Fruit fly (Drosophila melanogaster) whole organism, prepupa: Measurements from ENCODE around the gene Ilk.

Experiments used
- Blimp-1 ChIP-seq: fragments of 200-800 bp; sonication (Bioruptor generic); optimal IDR thresholded peaks from 3 replicates; lab custom pipeline; 2017; ENCODE audit warnings: missing biosample characterization, missing genetic modification characterization, mild to moderate bottlenecking, moderate library complexity, missing genetic modification reagents
- CG10631 ChIP-seq: fragments of 200-800 bp; sonication (Bioruptor generic); optimal IDR thresholded peaks from 2 replicates; lab custom pipeline; 2016; ENCODE audit warnings: missing biosample characterization, missing genetic modification characterization
- CG10669 ChIP-seq: fragments of 200-800 bp; sonication (Bioruptor generic); optimal IDR thresholded peaks from 3 replicates; lab custom pipeline; 2018; ENCODE audit warnings: missing biosample characterization, mild to moderate bottlenecking, missing genetic modification characterization, moderate library complexity
- CG11294 ChIP-seq: fragments of 200-800 bp; sonication (Bioruptor generic); IDR thresholded peaks from 2 replicates; pipeline ENCODE4 v1.3.6; 2022; ENCODE audit warnings: missing biosample characterization, missing genetic modification characterization
- CG11762 ChIP-seq: fragments of 200-800 bp; sonication (Bioruptor generic); optimal IDR thresholded peaks from 3 replicates; lab custom pipeline; 2016; ENCODE audit warnings: missing biosample characterization, missing genetic modification characterization; ENCODE audit not compliant: insufficient read depth
- CG11902 ChIP-seq: fragments of 200-800 bp; sonication (Bioruptor generic); optimal IDR thresholded peaks from 3 replicates; lab custom pipeline; 2016; ENCODE audit warnings: missing biosample characterization, missing genetic modification characterization
- CG15336 ChIP-seq: fragments of 200-800 bp; sonication (Bioruptor generic); IDR thresholded peaks from 2 replicates; pipeline ENCODE4 v1.3.6; 2022; ENCODE audit warnings: missing biosample characterization, missing genetic modification characterization
- CG1621 ChIP-seq: fragments of 200-800 bp; sonication (Bioruptor generic); optimal IDR thresholded peaks from 3 replicates; lab custom pipeline; 2018; ENCODE audit warnings: missing biosample characterization, mild to moderate bottlenecking, missing genetic modification characterization
- CG16779 ChIP-seq: fragments of 200-800 bp; sonication (Bioruptor generic); optimal IDR thresholded peaks from 3 replicates; lab custom pipeline; 2017; ENCODE audit warnings: missing biosample characterization, mild to moderate bottlenecking, missing genetic modification characterization
- CG31627 ChIP-seq: fragments of 200-800 bp; sonication (Bioruptor generic); optimal IDR thresholded peaks from 3 replicates; lab custom pipeline; 2016; ENCODE audit warnings: missing biosample characterization, missing genetic modification characterization
- CG34406 ChIP-seq: fragments of 200-800 bp; sonication (Bioruptor generic); optimal IDR thresholded peaks from 3 replicates; lab custom pipeline; 2016; ENCODE audit warnings: missing biosample characterization, missing genetic modification characterization
- CG3919 ChIP-seq: fragments of 200-800 bp; sonication (Bioruptor generic); optimal IDR thresholded peaks from 3 replicates; lab custom pipeline; 2016; ENCODE audit warnings: missing biosample characterization, missing genetic modification characterization
- CG4318 ChIP-seq: fragments of 200-800 bp; sonication (Bioruptor generic); optimal IDR thresholded peaks from 3 replicates; lab custom pipeline; 2017; ENCODE audit warnings: missing biosample characterization, mild to moderate bottlenecking, missing genetic modification characterization
- CG6163 ChIP-seq: fragments of 200-800 bp; sonication (Bioruptor generic); IDR thresholded peaks from 3 replicates; pipeline ENCODE4 v1.3.6; 2022; ENCODE audit warnings: missing biosample characterization, missing genetic modification characterization
- CG6276 ChIP-seq: fragments of 200-800 bp; sonication (Bioruptor generic); optimal IDR thresholded peaks from 2 replicates; lab custom pipeline; 2017; ENCODE audit warnings: missing biosample characterization, mild to moderate bottlenecking, missing genetic modification characterization
- CG6808 ChIP-seq: fragments of 200-800 bp; sonication (Bioruptor generic); optimal IDR thresholded peaks from 3 replicates; lab custom pipeline; 2017; ENCODE audit warnings: missing biosample characterization, missing genetic modification characterization, mild to moderate bottlenecking, moderate library complexity, missing genetic modification reagents
- CG6854 ChIP-seq: fragments of 200-800 bp; sonication (Bioruptor generic); optimal IDR thresholded peaks from 2 replicates; lab custom pipeline; 2017; ENCODE audit warnings: missing biosample characterization, mild to moderate bottlenecking, missing genetic modification characterization
- CG8319 ChIP-seq: fragments of 200-800 bp; sonication (Bioruptor generic); optimal IDR thresholded peaks from 3 replicates; lab custom pipeline; 2016; ENCODE audit warnings: missing biosample characterization, missing genetic modification characterization
- CG8632 ChIP-seq: fragments of 200-800 bp; sonication (Bioruptor generic); optimal IDR thresholded peaks from 3 replicates; lab custom pipeline; 2016; ENCODE audit warnings: missing biosample characterization, missing genetic modification characterization
- CG9139 ChIP-seq: fragments of 200-800 bp; sonication (Bioruptor generic); optimal IDR thresholded peaks from 3 replicates; lab custom pipeline; 2017; ENCODE audit warnings: missing biosample characterization, mild to moderate bottlenecking, missing genetic modification characterization
- Eip75B ChIP-seq: fragments of 200-800 bp; sonication (Bioruptor generic); optimal IDR thresholded peaks from 3 replicates; lab custom pipeline; 2016; ENCODE audit warnings: missing biosample characterization, missing genetic modification characterization
- Eip93F ChIP-seq: fragments of 200-800 bp; sonication (Bioruptor generic); optimal IDR thresholded peaks from 2 replicates; lab custom pipeline; 2016; ENCODE audit warnings: missing biosample characterization, mild to moderate bottlenecking, missing genetic modification characterization
- Ets21C ChIP-seq: fragments of 200-800 bp; sonication (Bioruptor generic); optimal IDR thresholded peaks from 3 replicates; lab custom pipeline; 2016; ENCODE audit warnings: missing biosample characterization, missing genetic modification characterization
- Ets96B ChIP-seq: fragments of 200-800 bp; optimal IDR thresholded peaks from 2 replicates; lab custom pipeline; 2019; ENCODE audit warnings: missing biosample characterization, mild to moderate bottlenecking, missing genetic modification characterization, moderate library complexity
- Gug ChIP-seq: fragments of 200-800 bp; sonication (Bioruptor generic); IDR thresholded peaks from 2 replicates; pipeline ENCODE4 v1.3.6; 2022; ENCODE audit warnings: missing biosample characterization, missing genetic modification characterization
- Hr38 ChIP-seq: sonication (Bioruptor generic); optimal IDR thresholded peaks from 2 replicates; lab custom pipeline; 2016; ENCODE audit warnings: missing biosample characterization, missing genetic modification characterization
- Hr39 ChIP-seq: fragments of 200-800 bp; sonication (Bioruptor generic); optimal IDR thresholded peaks from 2 replicates; lab custom pipeline; 2016; ENCODE audit warnings: missing biosample characterization, missing genetic modification characterization
- Hr4 ChIP-seq: fragments of 200-800 bp; sonication (Bioruptor generic); optimal IDR thresholded peaks from 3 replicates; lab custom pipeline; 2016; ENCODE audit warnings: missing biosample characterization, missing genetic modification characterization
- Lpt ChIP-seq: fragments of 200-800 bp; sonication (Bioruptor generic); optimal IDR thresholded peaks from 3 replicates; lab custom pipeline; 2016; ENCODE audit warnings: missing biosample characterization, missing genetic modification characterization
- Met ChIP-seq: fragments of 200-800 bp; sonication (Bioruptor generic); optimal IDR thresholded peaks from 3 replicates; lab custom pipeline; 2016; ENCODE audit warnings: missing biosample characterization, missing genetic modification characterization
- OdsH ChIP-seq: fragments of 200-800 bp; sonication (Bioruptor generic); optimal IDR thresholded peaks from 3 replicates; lab custom pipeline; 2016; ENCODE audit warnings: missing biosample characterization, missing genetic modification characterization
- Sox102F ChIP-seq: fragments of 200-800 bp; sonication (Bioruptor generic); optimal IDR thresholded peaks from 2 replicates; lab custom pipeline; 2016; ENCODE audit warnings: missing biosample characterization, mild to moderate bottlenecking, missing genetic modification characterization
- achi ChIP-seq: fragments of 200-800 bp; sonication (Bioruptor generic); optimal IDR thresholded peaks from 3 replicates; lab custom pipeline; 2016; ENCODE audit warnings: missing biosample characterization, missing genetic modification characterization
- cyc ChIP-seq: fragments of 200-800 bp; sonication (Bioruptor generic); optimal IDR thresholded peaks from 3 replicates; lab custom pipeline; 2016; ENCODE audit warnings: missing biosample characterization, missing genetic modification characterization
- dsx ChIP-seq: fragments of 200-800 bp; optimal IDR thresholded peaks from 3 replicates; lab custom pipeline; 2019; ENCODE audit warnings: missing biosample characterization, mild to moderate bottlenecking, missing genetic modification characterization, moderate library complexity; ENCODE audit not compliant: poor library complexity, severe bottlenecking
- fd59A ChIP-seq: fragments of 200-800 bp; sonication (Bioruptor generic); optimal IDR thresholded peaks from 2 replicates; lab custom pipeline; 2017; ENCODE audit warnings: missing biosample characterization, mild to moderate bottlenecking, missing genetic modification characterization, missing genetic modification reagents
- fd85E ChIP-seq: fragments of 200-800 bp; sonication (Bioruptor generic); optimal IDR thresholded peaks from 3 replicates; lab custom pipeline; 2016; ENCODE audit warnings: missing biosample characterization, missing genetic modification characterization
- fkh ChIP-seq: fragments of 200-800 bp; sonication (Bioruptor generic); optimal IDR thresholded peaks from 3 replicates; lab custom pipeline; 2017; ENCODE audit warnings: missing biosample characterization, mild to moderate bottlenecking, missing genetic modification characterization, moderate library complexity
- lz ChIP-seq: fragments of 200-800 bp; sonication (Bioruptor generic); optimal IDR thresholded peaks from 3 replicates; lab custom pipeline; 2016; ENCODE audit warnings: missing biosample characterization, missing genetic modification characterization
- net ChIP-seq: fragments of 200-800 bp; sonication (Bioruptor generic); optimal IDR thresholded peaks from 3 replicates; lab custom pipeline; 2016; ENCODE audit warnings: missing biosample characterization, missing genetic modification characterization
- spab ChIP-seq: fragments of 200-800 bp; sonication (Bioruptor generic); optimal IDR thresholded peaks from 2 replicates; lab custom pipeline; 2017; ENCODE audit warnings: missing biosample characterization, mild to moderate bottlenecking, missing genetic modification characterization, missing genetic modification reagents
- ss ChIP-seq, 2 experiments: fragments of 200-800 bp; sonication (Bioruptor generic); optimal IDR thresholded peaks; 2 replicates in 1 of 2; 3 replicates in 1 of 2; lab custom pipeline; 2017 to 2018; ENCODE audit warnings: mild to moderate bottlenecking in 2 of 2, missing biosample characterization in 2 of 2, missing genetic modification characterization in 2 of 2, moderate library complexity in 1 of 2
- svp ChIP-seq: fragments of 200-800 bp; sonication (Bioruptor generic); peaks from one replicate; lab custom pipeline; 2016; ENCODE audit warnings: missing biosample characterization, missing genetic modification characterization
- topi ChIP-seq: fragments of 200-800 bp; sonication (Bioruptor generic); optimal IDR thresholded peaks from 3 replicates; lab custom pipeline; 2016; ENCODE audit warnings: missing biosample characterization, missing genetic modification characterization
- vri ChIP-seq: fragments of 200-800 bp; sonication (Bioruptor generic); optimal IDR thresholded peaks from 3 replicates; lab custom pipeline; 2016; ENCODE audit warnings: missing biosample characterization, mild to moderate bottlenecking, missing genetic modification characterization

Gene Ilk

DNA sequence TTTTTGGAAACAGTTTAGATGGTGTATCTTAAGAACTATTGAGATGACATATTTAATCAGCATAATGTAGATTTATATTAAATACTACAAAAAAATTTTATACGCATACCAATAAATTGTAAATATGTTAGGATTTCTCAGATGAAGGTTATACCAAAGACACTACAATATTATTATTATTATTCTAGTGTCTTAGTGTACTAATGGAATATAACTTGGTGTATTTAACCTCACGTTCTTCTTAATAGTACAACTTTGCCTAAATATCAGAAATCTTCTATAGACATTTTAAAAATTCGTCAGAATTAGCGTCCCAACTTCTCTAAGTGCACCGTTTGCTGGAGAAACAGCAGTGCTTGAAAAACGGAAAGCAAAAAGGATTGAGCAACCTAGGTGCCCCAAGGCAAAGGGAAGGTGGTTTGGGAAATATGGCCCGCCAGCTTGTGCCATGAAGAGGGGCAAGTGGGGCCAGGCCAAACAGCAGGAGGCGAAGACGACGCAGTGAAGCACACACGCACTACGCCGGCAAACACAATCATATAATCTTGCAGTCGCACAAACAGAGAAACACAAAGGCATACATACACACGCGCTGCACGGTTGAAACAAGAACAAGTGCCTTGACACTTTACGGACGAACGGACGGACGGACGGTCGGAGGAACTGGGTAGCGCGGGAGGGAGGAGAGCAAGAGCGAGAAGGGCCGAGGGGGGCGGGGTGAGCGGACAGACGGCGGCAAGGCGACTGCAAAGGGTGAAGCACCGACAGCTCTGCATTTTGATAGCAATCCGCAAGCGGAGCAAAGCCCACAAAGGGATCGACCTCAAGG, 36.4 kb downstream of the Ilk start (continued):
- TF ChIP-seq topi (peak; percentile 68), Lpt (GFP tag; lab: Kevin White, UChicago) (no peak), CG6854 (GFP tag; lab: Kevin White, UChicago) (no peak), CG15336 (no peak), Hr39 (GFP tag; lab: Kevin White, UChicago) (peak; percentile 0), Eip93F (no peak), svp (GFP tag; lab: Kevin White, UChicago) (peak; percentile 69), CG34406 (GFP tag; lab: Kevin White, UChicago) (peak; percentile 53), CG31627 (GFP tag; lab: Kevin White, UChicago) (no peak), CG6276 (GFP tag; lab: Kevin White, UChicago) (no peak)

DNA sequence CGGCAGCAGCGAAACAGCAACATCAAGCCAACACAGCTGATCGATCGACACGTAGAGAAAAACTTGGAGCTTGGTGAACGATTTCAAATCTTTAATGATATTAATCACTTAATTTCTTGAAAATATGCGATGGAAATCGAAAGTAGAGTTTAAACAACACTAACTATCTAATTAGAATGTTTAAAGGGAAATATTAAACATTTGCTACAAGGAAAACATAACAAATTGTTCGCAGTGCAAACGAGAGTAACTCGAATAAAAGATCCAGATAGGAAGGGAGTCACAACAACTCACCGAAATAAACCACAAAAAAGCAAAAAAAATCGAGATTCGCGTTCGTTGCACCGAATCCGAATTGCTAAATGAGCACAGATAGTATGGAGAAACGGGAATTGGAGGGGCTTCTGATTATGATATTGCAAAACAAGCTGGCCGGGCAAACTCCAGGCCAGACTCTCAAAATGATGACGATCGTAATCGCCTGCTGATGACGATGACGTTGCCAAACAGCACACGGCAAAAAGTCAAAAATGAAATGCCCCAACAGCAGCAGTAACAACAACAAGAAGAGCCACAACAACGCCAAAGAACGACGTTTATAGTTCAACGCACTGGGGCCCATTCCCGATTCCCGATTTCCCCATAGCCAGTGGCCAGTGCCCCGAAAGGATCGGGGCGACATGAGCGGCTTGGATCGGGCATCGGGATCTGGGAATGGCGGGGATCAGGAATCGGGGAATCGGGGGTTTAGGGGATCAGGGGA, 37.2 kb downstream of the Ilk start:
- peak; percentile 90 for TF ChIP-seq CG16779 (tag; lab: Kevin White, UChicago)
- TF ChIP-seq CG1621 (tag; lab: Kevin White, UChicago) = peak; percentile 96
- peak; percentile 97 for TF ChIP-seq CG11762 (GFP tag; lab: Kevin White, UChicago)
- peak; percentile 100 for TF ChIP-seq svp (GFP tag; lab: Kevin White, UChicago)
- no peak for TF ChIP-seq Hr38 (GFP tag; lab: Kevin White, UChicago)
- peak; percentile 93 to 99 for TF ChIP-seq ss (GFP tag; optimal IDR thresholded peaks at IDR 0.05; lab: Kevin White, UChicago)
- peak; percentile 99 for TF ChIP-seq Eip75B (GFP tag; lab: Kevin White, UChicago)
- peak; percentile 97 for TF ChIP-seq fd85E
- TF ChIP-seq Hr39 (GFP tag; lab: Kevin White, UChicago) = peak; percentile 99
- peak; percentile 97 for TF ChIP-seq Blimp-1 (GFP tag; lab: Kevin White, UChicago)
- TF ChIP-seq net (GFP tag; lab: Kevin White, UChicago) = peak; percentile 97
- peak; percentile 98 for TF ChIP-seq CG6808 (GFP tag; lab: Kevin White, UChicago)
- TF ChIP-seq vri (GFP tag; lab: Kevin White, UChicago) = peak; percentile 99
- peak; percentile 72 for TF ChIP-seq Gug (GFP tag; lab: Robert Waterston, UW)
- peak; percentile 99 for TF ChIP-seq Ets96B (tag; lab: Kevin White, UChicago)
- peak; percentile 98 for TF ChIP-seq CG9139 (GFP tag; lab: Kevin White, UChicago)
- TF ChIP-seq CG8632 (GFP tag; lab: Kevin White, UChicago) = peak; percentile 99
- peak; percentile 98 for TF ChIP-seq OdsH (GFP tag; lab: Kevin White, UChicago)
- peak; percentile 99 for TF ChIP-seq CG10631
- TF ChIP-seq Met (GFP tag; lab: Kevin White, UChicago) = peak; percentile 99
- TF ChIP-seq CG10669 = peak; percentile 99
- no peak for TF ChIP-seq fkh
- peak; percentile 65 for TF ChIP-seq CG4318 (GFP tag; lab: Kevin White, UChicago)
- TF ChIP-seq Ets21C (GFP tag; lab: Kevin White, UChicago) = peak; percentile 98
- peak; percentile 99 for TF ChIP-seq CG3919 (GFP tag; lab: Kevin White, UChicago)
- peak; percentile 98 for TF ChIP-seq fd59A (GFP tag; lab: Kevin White, UChicago)
- peak; percentile 99 for TF ChIP-seq CG11902 (GFP tag; lab: Kevin White, UChicago)
- TF ChIP-seq Eip93F = peak; percentile 99
- peak; percentile 99 for TF ChIP-seq spab (GFP tag; lab: Kevin White, UChicago)
- TF ChIP-seq CG6163 (GFP tag; lab: Robert Waterston, UW) = peak; percentile 98
- TF ChIP-seq CG6854 (GFP tag; lab: Kevin White, UChicago) = peak; percentile 99
- TF ChIP-seq Hr4 (GFP tag; lab: Kevin White, UChicago) = peak; percentile 83
- peak; percentile 99 for TF ChIP-seq Sox102F (GFP tag; lab: Kevin White, UChicago)
- TF ChIP-seq CG31627 (GFP tag; lab: Kevin White, UChicago) = peak; percentile 99
- peak; percentile 99 for TF ChIP-seq lz (GFP tag; lab: Kevin White, UChicago)
- peak; percentile 98 for TF ChIP-seq achi (GFP tag; lab: Kevin White, UChicago)
- TF ChIP-seq cyc (GFP tag; lab: Kevin White, UChicago) = peak; percentile 99
- peak; percentile 98 for TF ChIP-seq dsx
- peak; percentile 99 for TF ChIP-seq CG8319
- peak; percentile 82 for TF ChIP-seq CG15336
- peak; percentile 63 for TF ChIP-seq CG11294
